Worm (Caenorhabditis elegans) whole organism, L4/young adult: ENCODE results near the gene F22B7.9.

Source experiments
- W03F9.2 ChIP-seq: fragments of 150-350 bp; optimal IDR thresholded peaks from 2 replicates; lab custom pipeline; 2014; ENCODE audit warnings: missing biosample characterization, missing genetic modification characterization
- dao-5 ChIP-seq: sonication (generic microtip); optimal IDR thresholded peaks from 2 replicates; lab custom pipeline; 2016; ENCODE audit warnings: missing genotype, missing genetic modification characterization, moderate library complexity, missing compliant biosample characterization
- him-1 ChIP-seq: sonication (generic microtip); optimal IDR thresholded peaks from 2 replicates; lab custom pipeline; 2016; ENCODE audit warnings: missing genotype, missing genetic modification reagents, missing genetic modification characterization, missing compliant biosample characterization

DNA sequence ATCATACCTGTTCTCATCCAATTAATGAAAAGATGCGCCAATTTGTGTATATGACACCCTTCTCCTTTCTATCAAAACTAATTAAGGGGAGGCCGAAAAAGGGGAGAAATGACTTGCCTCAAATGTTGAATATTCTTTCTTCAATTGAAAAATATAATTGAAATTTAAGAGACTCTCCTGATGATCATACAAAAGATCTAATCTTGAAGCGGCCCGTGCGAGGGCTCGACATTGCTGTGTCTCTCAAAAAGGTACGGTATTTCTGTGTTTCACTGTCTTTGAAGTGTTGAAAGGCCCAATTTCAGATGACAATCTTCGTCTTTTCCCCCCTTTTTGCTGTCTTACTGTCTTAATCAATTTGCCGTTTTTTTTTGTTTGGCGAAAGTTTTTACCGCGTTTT lies 32.7 kb downstream of the F22B7.9 start:
- TF ChIP-seq dao-5 (tag; lab: Kevin White, UChicago) (no peak), him-1 (tag; lab: Kevin White, UChicago) (no peak), W03F9.2 (tag; lab: Kevin White, UChicago) (no peak)
